Fruit fly (Drosophila melanogaster) whole organism, embryonic: ENCODE results near the gene Fur2.

ENCODE experiments used
- C15 ChIP-seq: fragments of 200-800 bp; sonication (Bioruptor generic); IDR thresholded peaks from 3 replicates; pipeline ENCODE4 v1.3.6; 2022; ENCODE audit warnings: missing biosample characterization, missing genetic modification characterization
- CG7556 ChIP-seq: fragments of 200-800 bp; sonication (Bioruptor generic); optimal IDR thresholded peaks from 2 replicates; lab custom pipeline; 2017; ENCODE audit warnings: missing biosample characterization, mild to moderate bottlenecking, missing genetic modification characterization
- ham ChIP-seq: fragments of 200-800 bp; sonication (Bioruptor generic); IDR thresholded peaks from 2 replicates; pipeline ENCODE4 v1.3.6; 2022; ENCODE audit warnings: missing biosample characterization, missing genetic modification characterization

dm6 chrX:16425145-16425544, 52.3 kb downstream of the Fur2 start:
- TF ChIP-seq C15: no peak
- TF ChIP-seq ham (GFP tag; lab: Robert Waterston, UW): no peak
- no peak for TF ChIP-seq CG7556 (GFP tag; lab: Kevin White, UChicago)
